Worm (Caenorhabditis elegans): Measurements from ENCODE around the gene snx-13.

snx-13 gene

ce11 chrIV:17105578-17105977, 18.3 kb upstream of the snx-13 start:
- TF ChIP-seq ref-2 (tag; optimal IDR thresholded peaks at IDR 0.05) (no peak), C38D4.7 (GFP tag; optimal IDR thresholded peaks at IDR 0.05) (no peak), hlh-6 (tag; optimal IDR thresholded peaks at IDR 0.05) (no peak), dmd-4 (tag; optimal IDR thresholded peaks at IDR 0.05; ENCODE audit: borderline replicate concordance) (no peak), tbx-7 (tag; optimal IDR thresholded peaks at IDR 0.05) (no peak), ahr-1 (tag; optimal IDR thresholded peaks at IDR 0.05) (no peak), unc-42 (tag; optimal IDR thresholded peaks at IDR 0.05) (no peak), lim-6 (tag; optimal IDR thresholded peaks at IDR 0.05) (no peak)

- TF ChIP-seq zip-5 (tag; optimal IDR thresholded peaks at IDR 0.05) (no peak), ceh-48 (tag; optimal IDR thresholded peaks at IDR 0.05) (no peak), nfya-1 (tag; optimal IDR thresholded peaks at IDR 0.05) (peak; percentile 94), pha-2 (tag; optimal IDR thresholded peaks at IDR 0.05) (no peak), ceh-2 (tag; optimal IDR thresholded peaks at IDR 0.05) (no peak), dve-1 (tag; optimal IDR thresholded peaks at IDR 0.05) (no peak)
Observed at ce11 chrIV:17104157-17104872, 17.1 kb upstream of the snx-13 start.

- no peak for TF ChIP-seq lim-6 (tag; optimal IDR thresholded peaks at IDR 0.05)
- TF ChIP-seq tbx-2 (tag; optimal IDR thresholded peaks at IDR 0.05): no peak
- no peak for TF ChIP-seq C38D4.7 (GFP tag; optimal IDR thresholded peaks at IDR 0.05)
- no peak for TF ChIP-seq pros-1 (tag; optimal IDR thresholded peaks at IDR 0.05)
- no peak for TF ChIP-seq nhr-11 (tag; optimal IDR thresholded peaks at IDR 0.05)
- no peak for TF ChIP-seq hlh-13 (GFP tag; optimal IDR thresholded peaks at IDR 0.05)
- TF ChIP-seq ceh-30 (tag; optimal IDR thresholded peaks at IDR 0.05): no peak
- no peak for TF ChIP-seq Y22D7AL.16 (tag; optimal IDR thresholded peaks at IDR 0.05)
- no peak for TF ChIP-seq ceh-34 (tag; optimal IDR thresholded peaks at IDR 0.05)
- TF ChIP-seq ceh-9 (tag; optimal IDR thresholded peaks at IDR 0.05): no peak
- no peak for TF ChIP-seq ceh-2 (tag; optimal IDR thresholded peaks at IDR 0.05)
- TF ChIP-seq ceh-45 (GFP tag; IDR thresholded peaks at IDR 0.05): no peak
- TF ChIP-seq nhr-232 (tag; optimal IDR thresholded peaks at IDR 0.05): no peak
- TF ChIP-seq odd-2 (tag; optimal IDR thresholded peaks at IDR 0.05): no peak
Observed at ce11 chrIV:17103615-17104014, 16.4 kb upstream of the snx-13 start, which contains the start of gene Y116A8C.30. Gene Y116A8C.30, minus strand, starts transcription at chrIV:17103715.

- no peak for TF ChIP-seq pqm-1 (tag; optimal IDR thresholded peaks at IDR 0.05)
- TF ChIP-seq C38D4.7 (GFP tag; optimal IDR thresholded peaks at IDR 0.05): no peak
- TF ChIP-seq ref-2 (tag; optimal IDR thresholded peaks at IDR 0.05): no peak
- TF ChIP-seq ceh-18 (tag; optimal IDR thresholded peaks at IDR 0.05): no peak
- no peak for TF ChIP-seq tbx-2 (tag; optimal IDR thresholded peaks at IDR 0.05)
- TF ChIP-seq fkh-6 (tag; optimal IDR thresholded peaks at IDR 0.05): no peak
- no peak for TF ChIP-seq mec-3 (tag; optimal IDR thresholded peaks at IDR 0.05; ENCODE audit: borderline replicate concordance)
- TF ChIP-seq ceh-2 (tag; optimal IDR thresholded peaks at IDR 0.05): no peak
- TF ChIP-seq pax-1 (tag; optimal IDR thresholded peaks at IDR 0.05): no peak
- TF ChIP-seq syd-9 (tag; optimal IDR thresholded peaks at IDR 0.05): no peak
- no peak for TF ChIP-seq fkh-10 (GFP tag; optimal IDR thresholded peaks at IDR 0.05)
- TF ChIP-seq ceh-22 (tag; optimal IDR thresholded peaks at IDR 0.05): no peak
- no peak for TF ChIP-seq Y22D7AL.16 (tag; optimal IDR thresholded peaks at IDR 0.05)
- no peak for TF ChIP-seq madf-2 (tag; optimal IDR thresholded peaks at IDR 0.05)
Observed at ce11 chrIV:17103116-17103515, 15.9 kb upstream of the snx-13 start.
